Worm (Caenorhabditis elegans) whole organism, late embryonic: ENCODE measurements around the gene F23B2.7.

ENCODE experiments used
- dve-1 ChIP-seq: sonication (generic microtip); optimal IDR thresholded peaks from 2 replicates; lab custom pipeline; 2017; ENCODE audit warnings: antibody characterized with exemption, mild to moderate bottlenecking, missing genetic modification characterization, missing compliant biosample characterization
- lim-6 ChIP-seq: sonication (generic microtip); optimal IDR thresholded peaks from 2 replicates; lab custom pipeline; 2016; ENCODE audit warnings: missing genetic modification characterization, missing compliant biosample characterization
- lin-11 ChIP-seq: fragments of 200-800 bp; sonication (Bioruptor generic); optimal IDR thresholded peaks from 2 replicates; lab custom pipeline; 2018; ENCODE audit warnings: mild to moderate bottlenecking, missing genetic modification characterization, missing compliant biosample characterization
- madf-2 ChIP-seq: sonication (generic microtip); optimal IDR thresholded peaks from 2 replicates; lab custom pipeline; 2017; ENCODE audit warnings: missing genetic modification characterization, missing compliant biosample characterization
- mec-3 ChIP-seq: sonication (generic microtip); optimal IDR thresholded peaks from 2 replicates; lab custom pipeline; 2016; ENCODE audit warnings: borderline replicate concordance, missing genetic modification characterization, missing compliant biosample characterization
- npax-4 ChIP-seq: sonication (generic microtip); optimal IDR thresholded peaks from 2 replicates; lab custom pipeline; 2016; ENCODE audit warnings: missing genetic modification characterization, missing compliant biosample characterization
- pag-3 ChIP-seq: sonication (generic microtip); optimal IDR thresholded peaks from 2 replicates; lab custom pipeline; 2016; ENCODE audit warnings: missing compliant biosample characterization, missing genetic modification characterization, borderline replicate concordance
- pha-2 ChIP-seq: sonication (generic microtip); optimal IDR thresholded peaks from 2 replicates; lab custom pipeline; 2017; ENCODE audit warnings: mild to moderate bottlenecking, missing genetic modification characterization, missing compliant biosample characterization
- pha-4 ChIP-seq: fragments of 150-350 bp; optimal IDR thresholded peaks from 2 replicates; lab custom pipeline; 2018; ENCODE audit warnings: missing biosample characterization, missing genetic modification reagents, missing genetic modification characterization
- sdc-2 ChIP-seq: sonication (generic microtip); optimal IDR thresholded peaks from 2 replicates; lab custom pipeline; 2016; ENCODE audit warnings: missing genotype, missing genetic modification characterization, missing compliant biosample characterization
- sox-4 ChIP-seq: sonication (generic microtip); optimal IDR thresholded peaks from 2 replicates; lab custom pipeline; 2017; ENCODE audit warnings: mild to moderate bottlenecking, missing genetic modification characterization, inconsistent platforms, missing compliant biosample characterization
- unc-42 ChIP-seq: sonication (generic microtip); optimal IDR thresholded peaks from 2 replicates; lab custom pipeline; 2016; ENCODE audit warnings: missing genotype, missing genetic modification characterization, missing compliant biosample characterization

DNA sequence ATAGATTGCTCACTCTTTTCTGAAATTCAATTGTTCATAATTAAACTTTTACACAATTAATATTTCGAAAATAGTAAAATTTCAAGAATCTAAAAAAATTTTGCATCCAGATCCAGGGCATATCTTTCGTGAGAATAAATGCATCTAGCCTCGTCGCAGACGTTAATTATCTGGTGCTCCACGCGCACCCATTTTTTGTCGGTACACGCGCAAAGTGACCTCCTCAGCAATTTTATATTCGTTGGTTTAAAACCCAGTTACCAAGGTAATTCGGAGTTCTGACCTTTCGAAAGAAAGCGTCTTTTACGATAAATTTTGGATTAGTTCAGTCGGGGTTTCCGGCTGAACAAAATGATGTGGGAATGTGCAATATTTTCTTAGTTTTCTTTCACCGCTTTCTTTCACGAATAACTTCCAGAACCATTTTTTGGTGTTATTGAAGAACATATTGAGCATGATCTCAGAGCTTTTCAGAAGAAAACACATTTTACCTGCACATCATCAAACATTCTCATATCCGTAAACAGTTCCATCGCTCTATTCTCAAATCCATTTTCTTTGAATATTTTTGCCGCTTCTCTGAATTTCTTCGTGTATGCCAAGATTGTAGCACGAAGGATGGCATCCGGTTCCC is 10.0 kb upstream of the F23B2.7 start:
- TF ChIP-seq sdc-2 (no peak), mec-3 (tag; lab: Kevin White, UChicago) (no peak), madf-2 (tag; lab: Kevin White, UChicago) (no peak), lin-11 (tag; lab: Kevin White, UChicago) (no peak), pha-2 (tag; lab: Kevin White, UChicago) (no peak), lim-6 (no peak), sox-4 (tag; lab: Kevin White, UChicago) (no peak), pha-4 (no peak), npax-4 (no peak), pag-3 (tag; lab: Kevin White, UChicago) (no peak), dve-1 (tag; lab: Kevin White, UChicago) (no peak), unc-42 (no peak)
